Worm (Caenorhabditis elegans): ENCODE measurements around the gene Y19D2B.2.

- TF ChIP-seq B0310.2 (tag; optimal IDR thresholded peaks at IDR 0.05) (no peak), ceh-36 (tag; optimal IDR thresholded peaks at IDR 0.05) (no peak), ama-1 (optimal IDR thresholded peaks at IDR 0.05) (no peak), ets-7 (tag; optimal IDR thresholded peaks at IDR 0.05) (no peak), scrt-1 (GFP tag; IDR thresholded peaks at IDR 0.05) (no peak), tra-4 (tag; optimal IDR thresholded peaks at IDR 0.05) (no peak), hnd-1 (tag; optimal IDR thresholded peaks at IDR 0.05) (no peak), pes-1 (GFP tag; IDR thresholded peaks at IDR 0.05) (no peak), tbx-11 (GFP tag; IDR thresholded peaks at IDR 0.05) (no peak)
These were observed 46.6 kb downstream of the Y19D2B.2 start for ce11 chrII:10970625-10971024.
